Fruit fly (Drosophila melanogaster) S2 (cell line): ENCODE results near the gene Evi5.

Experiments
- CG8478 ChIP-seq: fragments of >200 bp; optimal IDR thresholded peaks from 2 replicates; lab custom pipeline; 2018
- CTCF ChIP-seq, 2 experiments: fragments of >200 bp; optimal IDR thresholded peaks; 2 replicates each; lab custom pipeline; 2018

Evi5 gene

DNA sequence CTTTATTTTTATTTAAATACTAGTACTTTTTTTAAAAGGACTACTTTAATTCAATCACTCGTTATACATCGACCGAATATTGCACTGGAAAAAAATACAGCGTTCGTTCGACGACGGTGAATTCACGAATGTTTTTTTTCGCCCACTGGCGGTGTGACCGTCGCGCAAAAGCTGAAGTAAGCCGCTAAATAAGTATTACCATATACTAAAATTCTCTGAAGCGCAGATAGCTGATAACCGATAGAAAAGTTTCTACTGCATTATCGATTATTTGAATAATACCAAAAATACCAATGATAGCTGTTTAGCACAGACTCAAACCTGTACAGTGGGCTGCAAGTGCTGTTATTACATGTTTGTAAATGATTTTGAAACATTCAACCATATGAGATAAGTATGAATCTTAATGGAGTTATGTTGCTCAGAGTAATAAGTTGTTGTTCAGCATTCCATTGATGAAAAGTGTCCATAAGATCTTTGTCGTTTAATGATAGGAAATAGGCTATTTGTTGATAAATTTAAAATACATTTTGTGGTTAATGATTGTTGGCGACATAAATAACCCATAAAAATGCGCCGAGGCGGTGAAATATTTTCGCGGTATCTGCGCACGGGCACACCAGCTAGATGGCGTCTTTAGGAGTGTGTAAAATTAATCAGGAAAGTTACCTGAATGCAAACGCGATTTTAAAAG is at the start of gene Evi5, which contains the start of gene HP5:
Gene Evi5 (minus strand): TSS at position 198 of the 694 bp plus-strand sequence.
Gene HP5 (plus strand): TSS at position 598 of the 694 bp plus-strand sequence.
- TF ChIP-seq CG8478 (lab: Kevin White, UChicago) (no peak), CTCF (optimal IDR thresholded peaks at IDR 0.05; lab: Kevin White, UChicago) (peak in 1 of 2 experiments; percentile 52)

DNA sequence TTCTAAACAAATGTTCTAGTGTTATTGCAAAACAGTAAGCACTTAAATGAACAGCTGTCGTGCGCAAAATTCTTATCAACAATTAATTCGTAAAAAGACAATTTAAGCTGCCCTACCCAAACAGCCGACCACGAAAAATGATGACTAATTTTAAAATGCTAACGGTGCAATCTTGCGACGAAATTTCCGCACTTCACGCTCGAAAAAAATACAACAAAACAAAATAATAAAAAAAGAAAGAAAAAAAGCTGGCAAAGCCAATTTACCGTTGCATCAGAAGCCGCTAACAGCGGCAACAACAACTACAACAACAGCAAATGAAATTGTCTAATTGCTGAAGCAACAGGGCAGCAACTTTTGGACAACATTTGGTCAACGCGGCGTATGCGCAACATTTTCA is 49.4 kb upstream of the Evi5 start:
- TF ChIP-seq CG8478 (lab: Kevin White, UChicago), result no peak
- no peak for TF ChIP-seq CTCF (optimal IDR thresholded peaks at IDR 0.05; lab: Kevin White, UChicago)

DNA sequence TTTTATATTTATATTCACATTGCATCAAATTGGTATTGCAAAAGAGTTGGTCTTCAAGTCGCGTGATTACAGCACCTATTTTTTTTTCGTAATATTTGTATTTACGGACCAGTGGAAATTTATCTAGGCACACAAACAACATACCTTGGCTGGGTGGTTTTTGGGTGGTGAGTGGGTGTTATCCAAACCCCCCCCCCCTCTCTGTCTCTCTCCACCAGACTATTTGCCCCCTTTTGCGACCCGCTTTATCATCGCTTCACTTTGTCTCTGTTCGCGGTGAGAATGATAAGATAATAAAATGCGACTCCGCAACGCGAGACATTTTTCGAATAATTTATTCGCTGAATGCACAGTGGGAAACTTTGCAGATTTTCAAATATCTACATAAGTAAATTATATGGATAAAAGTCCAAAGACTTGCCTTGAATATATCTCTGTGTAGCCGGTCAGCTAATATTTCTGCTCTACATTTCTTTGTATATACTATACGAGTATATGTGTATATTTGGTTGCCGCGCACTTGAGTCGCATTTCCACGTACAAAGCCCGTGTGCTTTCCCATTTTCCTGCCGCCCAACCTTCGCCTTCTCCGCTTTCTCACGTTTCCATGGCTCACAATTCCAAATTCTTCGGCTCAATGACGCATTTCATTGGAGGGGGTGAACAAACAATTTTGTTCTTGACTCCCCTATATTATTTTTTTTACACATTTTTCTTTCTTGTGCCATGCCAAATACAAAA is 47.2 kb upstream of the Evi5 start:
- TF ChIP-seq CTCF (optimal IDR thresholded peaks at IDR 0.05; lab: Kevin White, UChicago) (no peak), CG8478 (lab: Kevin White, UChicago) (no peak)

DNA sequence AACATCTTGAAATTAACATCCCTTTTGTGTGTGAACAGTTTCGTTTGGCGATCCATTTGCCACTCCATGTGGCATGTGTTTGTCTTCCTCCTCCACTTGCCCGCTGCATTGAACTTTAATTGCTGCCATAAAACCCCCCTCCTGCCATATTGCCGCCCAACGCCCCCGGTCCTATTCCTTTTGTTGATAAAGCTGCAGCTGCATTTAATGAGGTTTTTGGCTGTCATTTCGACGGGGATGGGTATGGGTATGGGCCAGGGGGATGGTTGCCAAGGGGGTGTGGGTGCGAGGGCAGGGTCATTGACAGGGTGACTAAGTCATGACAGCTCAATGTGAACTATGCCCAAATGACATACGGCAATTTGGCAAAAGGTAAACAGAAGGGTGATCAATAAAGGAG is 46.1 kb upstream of the Evi5 start:
- TF ChIP-seq CTCF (optimal IDR thresholded peaks at IDR 0.05; lab: Kevin White, UChicago) (no peak), CG8478 (lab: Kevin White, UChicago) (no peak)

DNA sequence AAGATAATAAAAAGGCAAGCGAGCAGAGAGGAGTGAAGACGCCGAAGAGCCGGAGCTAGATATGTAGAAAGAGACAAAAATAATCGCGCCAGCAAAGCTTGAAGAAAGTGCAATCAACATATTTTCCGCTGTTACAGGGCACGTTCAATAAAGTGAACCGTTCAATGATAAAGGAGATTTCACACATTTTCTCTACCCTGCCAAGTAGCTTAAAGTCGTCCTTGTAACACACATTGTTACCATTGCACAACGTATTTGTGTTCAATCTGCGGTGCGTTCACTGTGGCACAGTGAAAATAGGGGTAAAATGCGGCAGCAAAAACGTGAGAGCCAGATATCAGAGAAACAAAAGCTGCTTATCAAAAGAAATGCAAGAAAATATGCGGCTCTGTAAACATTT is 45.3 kb upstream of the Evi5 start:
- TF ChIP-seq CTCF (optimal IDR thresholded peaks at IDR 0.05; lab: Kevin White, UChicago) (no peak), CG8478 (lab: Kevin White, UChicago) (no peak)

DNA sequence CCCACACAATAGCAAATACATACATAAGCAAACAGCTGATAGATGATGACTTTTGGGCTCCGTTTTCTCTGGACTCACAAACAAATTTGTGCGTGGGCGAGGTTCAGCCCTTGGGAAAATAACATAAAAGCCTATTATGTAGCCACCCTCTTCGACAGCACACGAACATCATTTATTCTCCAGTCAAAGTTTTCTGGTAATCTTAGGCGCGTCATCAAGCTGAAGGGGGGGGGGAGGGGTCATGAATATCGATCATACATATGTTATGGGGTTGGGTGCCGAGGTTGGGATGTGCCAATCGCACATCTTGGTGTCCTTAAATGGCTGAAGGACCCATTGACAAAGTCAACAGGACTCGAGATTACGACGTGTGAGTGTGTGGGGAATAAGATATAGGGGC is 44.0 kb upstream of the Evi5 start:
- TF ChIP-seq CG8478 (lab: Kevin White, UChicago) (no peak), CTCF (optimal IDR thresholded peaks at IDR 0.05; lab: Kevin White, UChicago) (no peak)

DNA sequence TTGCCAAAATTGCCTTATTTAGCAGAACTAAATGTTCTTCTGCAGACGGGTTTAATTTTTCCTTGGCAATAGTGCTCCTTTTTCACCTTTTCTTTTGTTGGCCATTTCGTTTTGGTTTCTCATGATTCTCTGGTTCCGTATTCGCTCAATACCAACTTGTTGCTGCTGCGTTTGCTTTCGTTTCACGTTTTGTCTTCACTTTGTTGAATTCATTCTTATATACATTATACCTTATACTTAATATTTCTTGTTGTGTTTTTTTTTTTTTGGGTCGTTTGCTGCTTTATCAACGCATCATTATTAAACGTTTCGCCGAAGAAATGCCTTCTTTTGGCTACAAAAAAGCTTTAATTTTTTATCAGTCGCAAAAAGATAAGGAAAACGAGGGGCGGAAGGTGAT is 42.1 kb upstream of the Evi5 start:
- no peak for TF ChIP-seq CTCF (optimal IDR thresholded peaks at IDR 0.05; lab: Kevin White, UChicago)
- no peak for TF ChIP-seq CG8478 (lab: Kevin White, UChicago)

DNA sequence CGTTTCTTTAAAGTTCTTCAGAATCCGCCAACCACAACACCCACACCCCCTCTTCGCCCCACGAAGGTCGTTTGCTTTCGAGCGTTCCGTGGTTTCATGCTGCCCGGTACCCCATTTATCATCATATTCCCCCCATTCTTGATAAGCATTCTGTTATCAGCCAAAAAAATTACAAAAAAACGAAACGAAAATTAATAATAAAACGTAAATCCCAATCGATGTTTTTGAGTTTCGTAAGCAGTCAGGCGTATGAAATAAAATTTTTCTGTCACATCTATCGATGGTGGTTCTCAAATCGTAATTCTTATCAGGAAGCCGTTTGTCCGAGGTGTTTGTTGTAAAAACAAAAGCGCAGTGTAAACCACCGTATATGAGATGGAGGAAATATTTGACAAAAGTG is 41.3 kb upstream of the Evi5 start:
- TF ChIP-seq CTCF (optimal IDR thresholded peaks at IDR 0.05; lab: Kevin White, UChicago), result no peak
- no peak for TF ChIP-seq CG8478 (lab: Kevin White, UChicago)

DNA sequence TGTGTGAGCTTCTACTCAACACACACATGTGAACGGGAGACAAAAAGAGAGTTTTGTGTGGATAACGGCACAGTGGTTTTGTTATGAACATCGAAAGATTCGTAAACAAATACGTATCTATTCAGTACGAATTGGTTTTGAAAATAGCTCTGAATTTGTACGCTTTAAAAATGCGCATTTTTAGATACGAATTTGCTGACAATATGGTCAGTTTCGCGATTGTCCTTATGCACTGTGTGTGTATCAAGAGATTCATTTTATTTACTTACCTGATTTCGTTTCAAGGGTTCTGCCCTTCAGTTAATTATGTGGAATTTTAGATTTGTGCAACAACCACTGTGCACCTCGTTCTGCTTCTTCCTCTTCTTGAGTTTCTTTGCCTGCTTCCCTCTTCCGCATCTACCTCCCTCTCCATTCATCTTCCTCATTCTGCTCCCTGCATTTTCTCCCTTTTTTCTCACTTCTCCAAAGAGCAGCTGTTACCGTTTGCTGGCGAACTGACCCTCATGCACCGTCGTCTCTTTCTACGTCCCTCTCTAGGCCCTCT is 40.6 kb upstream of the Evi5 start:
- TF ChIP-seq CTCF (optimal IDR thresholded peaks at IDR 0.05; lab: Kevin White, UChicago) (no peak), CG8478 (lab: Kevin White, UChicago) (no peak)

DNA sequence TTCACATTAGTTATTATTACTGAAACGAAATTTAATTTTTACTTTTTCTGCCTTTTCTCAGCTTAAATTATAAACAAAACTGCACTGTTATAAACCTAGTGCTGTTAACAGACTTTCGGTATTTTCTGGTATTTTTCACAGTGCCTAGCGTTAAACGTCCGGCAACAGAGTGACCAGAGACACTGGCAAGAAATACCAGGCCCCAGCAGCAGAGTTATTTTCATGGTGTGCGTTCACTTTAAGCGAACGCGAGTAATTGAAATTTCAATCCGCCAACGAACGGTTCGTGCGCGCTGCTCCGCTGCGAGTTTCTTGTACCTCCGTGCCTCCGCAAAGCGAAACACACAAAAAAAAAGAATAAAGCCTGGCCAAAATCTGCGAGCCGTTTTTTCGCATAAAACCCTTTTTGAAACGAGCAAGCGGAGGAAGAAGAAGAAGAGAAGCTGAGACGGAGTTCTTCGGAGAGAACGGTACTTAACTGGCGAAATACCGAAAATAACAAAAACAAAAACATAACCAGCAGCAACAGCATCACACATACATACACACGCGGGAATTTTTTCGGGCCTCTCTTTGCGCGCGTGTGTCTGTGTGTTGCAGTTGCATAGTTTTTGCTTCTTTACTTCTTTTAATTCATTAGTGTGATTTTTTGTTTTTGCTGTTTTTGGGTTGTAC is 38.9 kb upstream of the Evi5 start, which contains the start of gene Drak:
Gene Drak (plus strand): TSS at position 220 of the 675 bp plus-strand sequence.
- TF ChIP-seq CG8478 (lab: Kevin White, UChicago), result no peak
- TF ChIP-seq CTCF (optimal IDR thresholded peaks at IDR 0.05; lab: Kevin White, UChicago), result no peak

DNA sequence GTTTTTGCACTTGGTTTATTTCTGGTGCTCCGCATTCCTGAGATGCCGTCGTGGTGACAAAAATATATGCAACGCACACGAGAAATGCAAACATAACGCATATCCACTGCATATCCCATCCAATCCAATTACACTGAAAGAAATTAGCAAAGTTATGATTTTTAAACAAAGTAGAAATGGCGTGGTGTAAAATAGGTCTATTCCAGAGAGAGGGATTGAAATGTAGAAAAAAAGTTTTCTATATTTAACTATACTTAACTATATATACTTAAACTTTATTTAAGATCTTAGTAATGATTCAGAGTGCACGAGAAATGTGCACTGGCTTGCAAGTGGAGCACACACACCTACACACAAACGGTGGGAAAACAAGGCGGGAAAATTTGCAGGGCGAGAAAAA is 38.0 kb upstream of the Evi5 start:
- TF ChIP-seq CTCF (optimal IDR thresholded peaks at IDR 0.05; lab: Kevin White, UChicago) (no peak), CG8478 (lab: Kevin White, UChicago) (no peak)

DNA sequence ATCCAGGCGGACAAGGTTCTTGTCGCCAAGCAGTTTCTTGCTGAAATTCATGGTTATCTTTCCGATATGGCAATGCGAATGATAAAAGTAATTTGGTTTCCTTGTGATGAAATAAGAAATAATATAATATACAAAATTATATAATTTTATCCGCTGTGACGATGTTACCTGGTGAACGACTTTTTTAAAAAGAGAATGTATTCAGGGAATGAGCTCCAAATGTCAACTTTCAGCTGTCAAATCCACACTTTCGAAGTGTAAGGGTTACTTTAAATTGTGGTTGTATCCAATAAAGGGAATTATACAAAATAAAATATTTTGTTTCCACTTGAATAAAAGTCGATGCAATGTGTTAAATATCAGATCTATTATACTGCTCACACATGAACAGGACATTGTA is 37.3 kb upstream of the Evi5 start, which contains the start of gene CG33235:
Gene CG33235 (minus strand): TSS at position 101 of the 400 bp plus-strand sequence.
- no peak for TF ChIP-seq CG8478 (lab: Kevin White, UChicago)
- no peak for TF ChIP-seq CTCF (optimal IDR thresholded peaks at IDR 0.05; lab: Kevin White, UChicago)

DNA sequence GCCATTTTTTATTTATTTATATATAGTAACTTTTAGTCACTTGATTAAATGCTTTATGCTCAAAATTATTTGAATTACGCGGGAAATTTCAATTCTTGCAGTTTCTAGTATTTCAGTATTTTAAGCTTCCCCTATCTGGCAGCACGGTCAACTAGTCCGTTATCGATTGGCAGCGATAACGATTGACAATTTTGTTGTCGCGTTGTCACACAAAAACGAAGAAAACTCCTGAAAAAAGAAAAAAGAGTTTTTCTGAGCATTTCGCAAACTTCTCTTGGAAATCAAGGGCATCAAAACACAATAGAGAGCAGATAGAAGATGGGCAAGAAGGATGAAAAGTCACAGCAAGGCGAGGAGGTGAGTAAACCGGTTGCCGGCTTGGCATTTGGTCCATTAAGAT is 30.9 kb upstream of the Evi5 start, which contains the start of gene Spase25:
Gene Spase25 (plus strand): TSS at position 176 of the 400 bp plus-strand sequence.
- TF ChIP-seq CG8478 (lab: Kevin White, UChicago) (no peak), CTCF (optimal IDR thresholded peaks at IDR 0.05; lab: Kevin White, UChicago) (no peak)

DNA sequence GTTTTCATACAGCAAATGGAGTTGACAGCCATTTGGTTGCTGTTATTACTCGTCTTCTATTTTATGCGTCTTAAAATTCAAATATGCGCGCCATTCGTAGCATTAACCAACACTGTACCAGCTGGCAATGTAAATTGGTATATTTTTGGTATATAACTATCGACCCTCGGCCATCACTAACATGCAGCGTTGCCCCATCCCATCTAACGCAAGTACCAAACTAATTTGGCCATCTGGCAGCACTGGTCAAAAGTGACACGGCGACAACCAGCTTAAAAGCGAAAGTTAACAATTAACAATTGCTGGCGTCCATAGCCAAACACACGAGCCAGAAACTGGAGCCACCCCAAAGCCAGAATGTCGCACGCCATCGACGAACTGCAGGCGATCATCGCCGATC is 29.1 kb upstream of the Evi5 start, which contains the start of gene Uba5:
Gene Uba5 (plus strand): TSS at position 222 of the 400 bp plus-strand sequence.
- TF ChIP-seq CG8478 (lab: Kevin White, UChicago), result no peak
- peak; percentile 3 to 27 for TF ChIP-seq CTCF (optimal IDR thresholded peaks at IDR 0.05; lab: Kevin White, UChicago)
